Fruit fly (Drosophila melanogaster): ENCODE data around the gene CG5199.

DNA sequence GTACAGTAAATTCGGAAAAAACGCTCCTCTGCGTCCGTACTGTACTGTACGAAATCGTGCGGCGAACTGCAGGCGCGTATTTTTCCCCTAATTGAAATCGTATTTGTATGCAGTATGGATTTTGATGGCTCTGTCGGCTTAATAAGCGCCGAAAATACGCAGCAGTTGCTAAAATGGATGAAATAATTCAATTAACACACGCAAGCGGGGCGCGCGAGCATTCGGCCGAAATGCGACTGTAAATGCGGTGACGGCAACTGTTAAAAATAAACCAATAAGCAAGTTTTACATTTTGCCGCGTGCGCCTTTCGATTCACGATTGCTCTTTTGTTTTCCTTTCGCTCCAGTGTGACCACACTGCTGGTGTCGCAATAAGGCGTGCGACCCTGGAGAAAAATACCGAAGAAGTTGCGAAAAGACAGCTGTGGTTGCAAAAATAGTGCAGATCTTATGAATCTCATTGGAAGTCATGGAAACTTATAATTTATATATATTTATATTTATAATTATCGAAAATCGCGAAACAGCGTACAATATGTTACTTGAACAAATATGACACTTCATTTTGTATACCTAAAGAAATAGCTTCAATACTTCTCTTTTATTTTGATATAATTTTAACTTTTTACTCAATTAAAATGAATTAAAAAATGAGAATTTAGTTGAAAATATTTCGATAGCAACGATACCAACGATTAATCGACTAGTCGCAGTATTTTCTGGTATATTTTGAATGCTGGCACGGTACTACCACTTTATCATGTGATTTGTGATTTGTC lies 20.5 kb upstream of the CG5199 start, which contains the start of the genes CG32428 and CG5969:
- no peak for TF ChIP-seq cic (GFP tag; optimal IDR thresholded peaks at IDR 0.05)
- TF ChIP-seq Clk (GFP tag; optimal IDR thresholded peaks at IDR 0.05): no peak
- no peak for TF ChIP-seq CG1620 (GFP tag; optimal IDR thresholded peaks at IDR 0.05)
- peak; percentile 8 for TF ChIP-seq toe (GFP tag; optimal IDR thresholded peaks at IDR 0.05)
- no peak for TF ChIP-seq bab1 (GFP tag; optimal IDR thresholded peaks at IDR 0.05)
- peak; percentile 11 for TF ChIP-seq CG5204 (GFP tag; optimal IDR thresholded peaks at IDR 0.05)
- peak; percentile 74 for TF ChIP-seq CG33017 (tag; optimal IDR thresholded peaks at IDR 0.05)
